Fruit fly (Drosophila melanogaster) whole organism, embryonic: ENCODE results near the gene Jhbp12.
A peak's percentile ranks its signal among the peaks of the same experiment; 100 is the strongest.

Experiments used
- Bteb2 ChIP-seq: fragments of 200-800 bp; sonication (Bioruptor generic); optimal IDR thresholded peaks from 2 replicates; lab custom pipeline; 2016; ENCODE audit warnings: missing biosample characterization, missing genetic modification characterization
- CG10462 ChIP-seq: fragments of 200-800 bp; sonication (Bioruptor generic); optimal IDR thresholded peaks from 2 replicates; lab custom pipeline; 2016; ENCODE audit warnings: missing biosample characterization, missing genetic modification characterization
- CG11093 ChIP-seq: fragments of 200-800 bp; sonication (Bioruptor generic); IDR thresholded peaks from 3 replicates; pipeline ENCODE4 v1.3.6; 2022; ENCODE audit warnings: missing biosample characterization, missing genetic modification characterization
- CG12104 ChIP-seq: fragments of 200-800 bp; sonication (Bioruptor generic); optimal IDR thresholded peaks from 3 replicates; lab custom pipeline; 2016; ENCODE audit warnings: missing biosample characterization, missing genetic modification characterization
- CG12769 ChIP-seq: fragments of 200-800 bp; sonication (Bioruptor generic); optimal IDR thresholded peaks from 2 replicates; lab custom pipeline; 2019; ENCODE audit warnings: missing biosample characterization, mild to moderate bottlenecking, missing genetic modification characterization, moderate library complexity
- CG12942 ChIP-seq: fragments of 200-800 bp; sonication (Bioruptor generic); optimal IDR thresholded peaks from 3 replicates; lab custom pipeline; 2016; ENCODE audit warnings: missing biosample characterization, missing genetic modification characterization
- CG13424 ChIP-seq: fragments of 200-800 bp; sonication (Bioruptor generic); optimal IDR thresholded peaks from 2 replicates; lab custom pipeline; 2019; ENCODE audit warnings: missing biosample characterization, mild to moderate bottlenecking, missing genetic modification characterization, moderate library complexity
- CG14441 ChIP-seq: fragments of 200-800 bp; sonication (Bioruptor generic); IDR thresholded peaks from 2 replicates; pipeline ENCODE4 v1.3.6; 2022; ENCODE audit warnings: missing biosample characterization, missing genetic modification characterization
- CG16779 ChIP-seq: fragments of 200-800 bp; sonication (Bioruptor generic); IDR thresholded peaks from 2 replicates; pipeline ENCODE4 v1.3.6; 2022; ENCODE audit warnings: missing biosample characterization, missing genetic modification characterization
- CG16815 ChIP-seq: fragments of 200-800 bp; sonication (Bioruptor generic); optimal IDR thresholded peaks from 3 replicates; lab custom pipeline; 2017; ENCODE audit warnings: missing biosample characterization, mild to moderate bottlenecking, missing genetic modification characterization
- CG17328 ChIP-seq: fragments of 200-800 bp; sonication (Bioruptor generic); IDR thresholded peaks from 2 replicates; pipeline ENCODE4 v1.3.6; 2022; ENCODE audit warnings: missing biosample characterization, missing genetic modification characterization
- CG18476 ChIP-seq: fragments of 200-800 bp; sonication (Bioruptor generic); optimal IDR thresholded peaks from 2 replicates; lab custom pipeline; 2016; ENCODE audit warnings: missing biosample characterization, mild to moderate bottlenecking, missing genetic modification characterization
- CG18764 ChIP-seq: fragments of 200-800 bp; sonication (Bioruptor generic); optimal IDR thresholded peaks from 3 replicates; lab custom pipeline; 2016; ENCODE audit warnings: missing biosample characterization, missing genetic modification characterization
- CG4424 ChIP-seq: fragments of 200-800 bp; sonication (Bioruptor generic); optimal IDR thresholded peaks from 3 replicates; lab custom pipeline; 2016; ENCODE audit warnings: missing biosample characterization, missing genetic modification characterization
- CG5245 ChIP-seq: fragments of 200-800 bp; sonication (Bioruptor generic); optimal IDR thresholded peaks from 3 replicates; lab custom pipeline; 2016; ENCODE audit warnings: missing biosample characterization, missing genetic modification characterization
- CG5953 ChIP-seq: fragments of 200-800 bp; sonication (Bioruptor generic); IDR thresholded peaks from 2 replicates; pipeline ENCODE4 v1.3.6; 2022; ENCODE audit warnings: missing biosample characterization, missing genetic modification characterization
- CG6254 ChIP-seq: fragments of 200-800 bp; sonication (Bioruptor generic); optimal IDR thresholded peaks from 3 replicates; lab custom pipeline; 2017; ENCODE audit warnings: mild to moderate bottlenecking, missing biosample characterization, missing genetic modification reagents, missing genetic modification characterization
- CG9609 ChIP-seq: fragments of 200-800 bp; sonication (Bioruptor generic); optimal IDR thresholded peaks from 3 replicates; lab custom pipeline; 2016; ENCODE audit warnings: missing biosample characterization, missing genetic modification characterization
- CTCF ChIP-seq: fragments of 200-800 bp; sonication (Bioruptor generic); optimal IDR thresholded peaks from 2 replicates; lab custom pipeline; 2017; ENCODE audit warnings: missing biosample characterization, mild to moderate bottlenecking, missing genetic modification characterization, moderate library complexity
- Dek ChIP-seq: fragments of 200-800 bp; sonication (Bioruptor generic); optimal IDR thresholded peaks from 3 replicates; lab custom pipeline; 2019; ENCODE audit warnings: missing biosample characterization, mild to moderate bottlenecking, missing genetic modification characterization, moderate library complexity
- Dip3 ChIP-seq: fragments of 200-800 bp; sonication (Bioruptor generic); optimal IDR thresholded peaks from 3 replicates; lab custom pipeline; 2016; ENCODE audit warnings: missing biosample characterization, missing genetic modification characterization
- Dref ChIP-seq: fragments of 200-800 bp; sonication (Bioruptor generic); IDR thresholded peaks from 2 replicates; pipeline ENCODE4 v1.3.6; 2022; ENCODE audit warnings: missing biosample characterization, missing genetic modification characterization
- Elba2 ChIP-seq: fragments of 200-800 bp; sonication (Bioruptor generic); optimal IDR thresholded peaks from 3 replicates; lab custom pipeline; 2016; ENCODE audit warnings: missing biosample characterization, missing genetic modification characterization
- Ets65A ChIP-seq: fragments of 200-800 bp; sonication (Bioruptor generic); peaks from one replicate; lab custom pipeline; 2016; ENCODE audit warnings: missing biosample characterization, missing genetic modification characterization
- Fer2 ChIP-seq: fragments of 200-800 bp; sonication (Bioruptor generic); optimal IDR thresholded peaks from 2 replicates; lab custom pipeline; 2018; ENCODE audit warnings: missing biosample characterization, mild to moderate bottlenecking, missing genetic modification characterization, moderate library complexity
- Hsf ChIP-seq: fragments of 200-800 bp; sonication (Bioruptor generic); optimal IDR thresholded peaks from 3 replicates; lab custom pipeline; 2016; ENCODE audit warnings: missing biosample characterization, missing genetic modification characterization
- Nf-YC ChIP-seq: fragments of 200-800 bp; optimal IDR thresholded peaks from 3 replicates; lab custom pipeline; 2019; ENCODE audit warnings: missing biosample characterization, mild to moderate bottlenecking, missing genetic modification characterization, moderate library complexity
- Rfx ChIP-seq: fragments of 200-800 bp; sonication (Bioruptor generic); IDR thresholded peaks from 2 replicates; pipeline ENCODE4 v1.3.6; 2022; ENCODE audit warnings: missing biosample characterization, missing genetic modification characterization
- Vsx1 ChIP-seq: fragments of 200-800 bp; sonication (Bioruptor generic); optimal IDR thresholded peaks from 2 replicates; lab custom pipeline; 2017; ENCODE audit warnings: missing biosample characterization, mild to moderate bottlenecking, missing genetic modification characterization, missing genetic modification reagents
- ac ChIP-seq: fragments of 200-800 bp; sonication (Bioruptor generic); optimal IDR thresholded peaks from 3 replicates; lab custom pipeline; 2017; ENCODE audit warnings: missing biosample characterization, mild to moderate bottlenecking, missing genetic modification characterization
- btn ChIP-seq: fragments of 200-800 bp; sonication (Bioruptor generic); optimal IDR thresholded peaks from 2 replicates; lab custom pipeline; 2016; ENCODE audit warnings: missing biosample characterization, missing genetic modification characterization
- ci ChIP-seq: fragments of 200-800 bp; sonication (Bioruptor generic); IDR thresholded peaks from 3 replicates; pipeline ENCODE4 v1.3.6; 2022; ENCODE audit warnings: missing biosample characterization, missing genetic modification characterization
- cwo ChIP-seq: fragments of 200-800 bp; sonication (Bioruptor generic); optimal IDR thresholded peaks from 3 replicates; lab custom pipeline; 2017; ENCODE audit warnings: missing biosample characterization, missing genetic modification characterization, mild to moderate bottlenecking, moderate library complexity, missing genetic modification reagents
- dimm ChIP-seq: fragments of 200-800 bp; sonication (Bioruptor generic); IDR thresholded peaks from 2 replicates; pipeline ENCODE4 v1.3.6; 2022; ENCODE audit warnings: missing biosample characterization, missing genetic modification characterization
- dpn ChIP-seq, 2 experiments: fragments of 200-800 bp; sonication (Bioruptor generic); optimal IDR thresholded peaks; 3 replicates each; lab custom pipeline; 2016; ENCODE audit warnings: missing biosample characterization in 2 of 2, missing genetic modification characterization in 2 of 2
- exex ChIP-seq: fragments of 200-800 bp; sonication (Bioruptor generic); optimal IDR thresholded peaks from 4 replicates; lab custom pipeline; 2018; ENCODE audit warnings: missing biosample characterization, mild to moderate bottlenecking, missing genetic modification characterization, moderate library complexity
- gcm ChIP-seq: fragments of 200-800 bp; sonication (Bioruptor generic); optimal IDR thresholded peaks from 2 replicates; lab custom pipeline; 2019; ENCODE audit warnings: missing biosample characterization, mild to moderate bottlenecking, missing genetic modification characterization, moderate library complexity
- gro ChIP-seq: fragments of 200-800 bp; sonication (Bioruptor generic); optimal IDR thresholded peaks from 2 replicates; lab custom pipeline; 2016; ENCODE audit warnings: missing biosample characterization, missing genetic modification characterization
- gsb ChIP-seq: fragments of 200-800 bp; sonication (Bioruptor generic); IDR thresholded peaks from 2 replicates; pipeline ENCODE4 v1.3.6; 2022; ENCODE audit warnings: missing biosample characterization, missing genetic modification characterization
- ham ChIP-seq: fragments of 200-800 bp; sonication (Bioruptor generic); IDR thresholded peaks from 2 replicates; pipeline ENCODE4 v1.3.6; 2022; ENCODE audit warnings: missing biosample characterization, missing genetic modification characterization
- lbe ChIP-seq: fragments of 200-800 bp; sonication (Bioruptor generic); optimal IDR thresholded peaks from 2 replicates; lab custom pipeline; 2016; ENCODE audit warnings: missing biosample characterization, mild to moderate bottlenecking, missing genetic modification characterization
- mirr ChIP-seq: fragments of 200-800 bp; sonication (Bioruptor generic); optimal IDR thresholded peaks from 3 replicates; lab custom pipeline; 2018; ENCODE audit warnings: missing biosample characterization, mild to moderate bottlenecking, missing genetic modification characterization
- nau ChIP-seq: fragments of 200-800 bp; sonication (Bioruptor generic); optimal IDR thresholded peaks from 3 replicates; lab custom pipeline; 2017; ENCODE audit warnings: missing biosample characterization, mild to moderate bottlenecking, missing genetic modification characterization, missing genetic modification reagents
- nom ChIP-seq: fragments of 200-800 bp; sonication (Bioruptor generic); optimal IDR thresholded peaks from 2 replicates; lab custom pipeline; 2017; ENCODE audit warnings: missing biosample characterization, missing genetic modification characterization, mild to moderate bottlenecking, moderate library complexity, missing genetic modification reagents
- otp ChIP-seq: fragments of 200-800 bp; sonication (Bioruptor generic); IDR thresholded peaks from 3 replicates; pipeline ENCODE4, ENCODE4 v1.3.6; 2022; ENCODE audit warnings: missing biosample characterization, missing genetic modification characterization
- pum ChIP-seq: fragments of 200-800 bp; sonication (Bioruptor generic); optimal IDR thresholded peaks from 2 replicates; lab custom pipeline; 2016; ENCODE audit warnings: missing biosample characterization, missing genetic modification characterization
- pzg ChIP-seq: fragments of 200-800 bp; sonication (Bioruptor generic); optimal IDR thresholded peaks from 3 replicates; lab custom pipeline; 2018; ENCODE audit warnings: missing biosample characterization, mild to moderate bottlenecking, missing genetic modification characterization, moderate library complexity
- sens-2 ChIP-seq: fragments of 200-800 bp; sonication (Bioruptor generic); IDR thresholded peaks from 2 replicates; pipeline ENCODE4 v1.3.6; 2022; ENCODE audit warnings: missing biosample characterization, missing genetic modification characterization
- sna ChIP-seq: fragments of 200-800 bp; sonication (Bioruptor generic); IDR thresholded peaks from 2 replicates; pipeline ENCODE4 v1.3.6; 2022; ENCODE audit warnings: missing biosample characterization, missing genetic modification characterization; ENCODE audit not compliant: partially characterized antibody
- so ChIP-seq: fragments of 200-800 bp; sonication (Bioruptor generic); IDR thresholded peaks from 3 replicates; pipeline ENCODE4 v1.3.6; 2022; ENCODE audit warnings: missing biosample characterization, missing genetic modification characterization
- ttk ChIP-seq: fragments of 200-800 bp; sonication (Bioruptor generic); IDR thresholded peaks from 2 replicates; pipeline ENCODE4 v2.1.2; 2022; ENCODE audit warnings: missing biosample characterization, missing genetic modification characterization

Jhbp12 gene

DNA sequence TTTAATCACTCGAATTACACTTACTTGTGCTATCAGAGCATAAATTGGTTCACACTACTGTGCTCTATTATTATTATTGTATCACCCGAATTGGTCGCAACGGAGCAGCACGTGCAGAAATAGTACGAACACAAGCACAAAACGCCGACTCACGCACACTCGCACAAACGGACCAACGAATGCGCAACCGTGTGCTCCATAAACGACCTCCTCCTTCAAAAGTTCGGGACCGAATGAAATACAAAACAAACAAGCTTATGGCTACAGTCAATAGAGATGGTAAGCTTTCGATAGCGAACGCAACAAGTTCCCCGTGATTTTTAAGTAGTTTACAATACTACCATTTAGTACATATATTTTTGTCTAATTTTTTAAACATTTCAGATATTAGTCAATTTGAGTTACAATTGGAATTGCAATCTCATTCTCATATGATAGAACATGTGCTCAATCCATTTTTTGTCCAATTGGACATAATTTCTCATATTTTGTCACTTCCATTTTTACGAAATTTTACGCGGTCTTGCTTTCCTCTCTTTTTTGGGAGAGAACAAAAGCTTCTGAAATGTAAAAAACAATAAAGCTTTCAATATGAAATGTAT is 19.2 kb downstream of the Jhbp12 start, which contains the start of gene Cftr (continued):
- TF ChIP-seq CG11093 (GFP tag; lab: Robert Waterston, UW) (no peak), btn (no peak), Ets65A (GFP tag; lab: Kevin White, UChicago) (peak; percentile 46), lbe (peak; percentile 78), pum (GFP tag; lab: Kevin White, UChicago) (peak; percentile 13), Fer2 (tag; lab: Kevin White, UChicago) (no peak), ham (GFP tag; lab: Robert Waterston, UW) (no peak), CG9609 (GFP tag; lab: Kevin White, UChicago) (peak; percentile 43), so (GFP tag; lab: Robert Waterston, UW) (peak; percentile 22; the same call in 1 of the 3 replicates), gcm (no peak), Elba2 (GFP tag; lab: Kevin White, UChicago) (peak; percentile 29), sens-2 (peak; percentile 47), otp (GFP tag; lab: Robert Waterston, UW) (peak; percentile 36; the same call in 1 of the 3 replicates), dimm (GFP tag; lab: Robert Waterston, UW) (no peak), exex (peak; percentile 40), Bteb2 (peak; percentile 61), CG10462 (GFP tag; lab: Kevin White, UChicago) (no peak), nom (peak; percentile 47), CG5953 (GFP tag; lab: Robert Waterston, UW) (peak; percentile 63; the same call in 1 of the 2 replicates), dpn (GFP tag; optimal IDR thresholded peaks at IDR 0.05; lab: Kevin White, UChicago) (peak; percentile 40 to 69), gro (GFP tag; lab: Kevin White, UChicago) (peak; percentile 94), CG18764 (peak; percentile 0), CG4424 (no peak), ttk (no peak; the same call in 1 of the 2 replicates), CG12769 (tag; lab: Kevin White, UChicago) (peak; percentile 82), CG17328 (GFP tag; lab: Robert Waterston, UW) (peak; percentile 42; the same call in 1 of the 2 replicates), CG13424 (tag; lab: Kevin White, UChicago) (no peak), Dip3 (GFP tag; lab: Kevin White, UChicago) (peak; percentile 41), CG14441 (GFP tag; lab: Robert Waterston, UW) (peak; percentile 56; the same call in 1 of the 2 replicates), Dref (GFP tag; lab: Robert Waterston, UW) (peak; percentile 72), Hsf (GFP tag; lab: Kevin White, UChicago) (peak; percentile 26), Rfx (GFP tag; lab: Robert Waterston, UW) (peak; percentile 81), gsb (GFP tag; lab: Robert Waterston, UW) (no peak), CG16779 (GFP tag; lab: Robert Waterston, UW) (peak; percentile 65; the same call in 1 of the 2 replicates), CG16815 (GFP tag; lab: Kevin White, UChicago) (no peak), CG12942 (GFP tag; lab: Kevin White, UChicago) (no peak), Vsx1 (GFP tag; lab: Kevin White, UChicago) (peak; percentile 16), mirr (GFP tag; lab: Kevin White, UChicago) (peak; percentile 88), nau (GFP tag; lab: Kevin White, UChicago) (no peak), sna (GFP tag; lab: Robert Waterston, UW) (peak; percentile 43; the same call in 1 of the 2 replicates), CG5245 (peak; percentile 10), cwo (GFP tag; lab: Kevin White, UChicago) (peak; percentile 100), ci (peak; percentile 84), CTCF (GFP tag; lab: Kevin White, UChicago) (peak; percentile 61), Nf-YC (tag; lab: Kevin White, UChicago) (peak; percentile 19), CG12104 (GFP tag; lab: Kevin White, UChicago) (peak; percentile 44), CG6254 (GFP tag; lab: Kevin White, UChicago) (no peak), Dek (tag; lab: Kevin White, UChicago) (peak; percentile 47), ac (GFP tag; lab: Kevin White, UChicago) (no peak), CG18476 (peak; percentile 52), pzg (GFP tag; lab: Kevin White, UChicago) (peak; percentile 72)
